Worm (Caenorhabditis elegans) whole organism, young adult: Measurements from ENCODE around the gene F45E1.2.

Source experiments
- B0336.3 ChIP-seq: fragments of 200-800 bp; sonication (Bioruptor generic); IDR thresholded peaks from 2 replicates; pipeline ENCODE4 v1.3.6; 2022; ENCODE audit warnings: missing genetic modification characterization, missing compliant biosample characterization
- ceh-27 ChIP-seq: fragments of 200-800 bp; sonication (Bioruptor generic); optimal IDR thresholded peaks from 2 replicates; lab custom pipeline; 2018; ENCODE audit warnings: mild to moderate bottlenecking, missing genetic modification characterization, moderate library complexity, missing compliant biosample characterization
- ceh-79 ChIP-seq: sonication (generic microtip); optimal IDR thresholded peaks from 2 replicates; lab custom pipeline; 2017; ENCODE audit warnings: mild to moderate bottlenecking, missing genetic modification characterization, missing compliant biosample characterization
- die-1 ChIP-seq: sonication (generic microtip); optimal IDR thresholded peaks from 2 replicates; lab custom pipeline; 2016; ENCODE audit warnings: missing genotype, mild to moderate bottlenecking, missing genetic modification characterization, missing compliant biosample characterization
- efl-1 ChIP-seq: fragments of 150-350 bp; optimal IDR thresholded peaks from 2 replicates; lab custom pipeline; 2014; ENCODE audit warnings: missing biosample characterization, missing genetic modification reagents, missing genetic modification characterization
- ets-4 ChIP-seq: fragments of 200-800 bp; sonication (Bioruptor generic); optimal IDR thresholded peaks from 2 replicates; lab custom pipeline; 2018; ENCODE audit warnings: mild to moderate bottlenecking, missing genetic modification characterization, missing compliant biosample characterization
- him-1 ChIP-seq: sonication (generic microtip); optimal IDR thresholded peaks from 2 replicates; lab custom pipeline; 2016; ENCODE audit warnings: missing genotype, missing genetic modification reagents, missing genetic modification characterization, missing compliant biosample characterization
- mcd-1 ChIP-seq: fragments of 200-800 bp; sonication (Bioruptor generic); IDR thresholded peaks from 2 replicates; pipeline ENCODE4 v1.3.6; 2022; ENCODE audit warnings: missing genetic modification reagents, missing genetic modification characterization, missing compliant biosample characterization
- sdz-38 ChIP-seq: sonication (generic microtip); optimal IDR thresholded peaks from 2 replicates; lab custom pipeline; 2016; ENCODE audit warnings: missing genotype, missing genetic modification characterization, missing compliant biosample characterization
- unc-62 ChIP-seq: fragments of 150-350 bp; optimal IDR thresholded peaks from 2 replicates; lab custom pipeline; 2014; ENCODE audit warnings: missing biosample characterization, missing genetic modification reagents, missing genetic modification characterization
- zim-3 ChIP-seq: sonication (generic microtip); optimal IDR thresholded peaks from 2 replicates; lab custom pipeline; 2017; ENCODE audit warnings: mild to moderate bottlenecking, missing genetic modification characterization, moderate library complexity, missing compliant biosample characterization
- ztf-6 ChIP-seq: fragments of 200-800 bp; sonication (Bioruptor generic); IDR thresholded peaks from 2 replicates; pipeline ENCODE4 v1.3.6; 2022; ENCODE audit warnings: missing genetic modification reagents, missing genetic modification characterization, missing compliant biosample characterization

DNA sequence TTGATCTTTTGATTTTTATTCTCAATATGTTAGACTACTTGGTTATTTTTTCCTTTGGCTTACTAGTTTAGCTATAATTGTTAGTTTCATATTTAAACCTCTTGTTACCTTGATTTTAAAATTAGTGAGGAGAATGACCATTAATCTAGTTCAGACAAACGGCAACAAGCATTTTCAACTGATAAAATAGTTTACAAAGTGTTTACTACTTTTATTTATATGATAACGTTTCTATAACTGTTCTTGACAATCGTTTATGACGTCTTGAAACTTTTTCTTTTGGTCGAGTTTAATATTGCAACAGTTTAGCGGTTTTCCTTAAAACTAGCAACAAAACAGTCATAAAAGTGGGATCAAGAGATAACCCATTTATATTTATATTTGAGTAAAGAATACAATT is 27.8 kb upstream of the F45E1.2 start:
- no peak for TF ChIP-seq him-1 (tag; lab: Kevin White, UChicago)
- TF ChIP-seq unc-62 (GFP tag; lab: Kevin White, UChicago), result no peak
- no peak for TF ChIP-seq zim-3 (tag; lab: Kevin White, UChicago)
- TF ChIP-seq B0336.3 (GFP tag; lab: Robert Waterston, UW), result no peak
- no peak for TF ChIP-seq efl-1
- no peak for TF ChIP-seq ceh-27 (GFP tag; lab: Kevin White, UChicago)
- TF ChIP-seq sdz-38, result no peak
- TF ChIP-seq mcd-1 (GFP tag; lab: Robert Waterston, UW), result no peak
- TF ChIP-seq ztf-6 (GFP tag; lab: Robert Waterston, UW), result no peak
- TF ChIP-seq ceh-79 (tag; lab: Kevin White, UChicago), result no peak
- no peak for TF ChIP-seq die-1 (tag; lab: Kevin White, UChicago)
- no peak for TF ChIP-seq ets-4
